Worm (Caenorhabditis elegans) whole organism, young adult: ENCODE results near the gene qdpr-1.

ENCODE experiments used
- B0035.1 ChIP-seq: sonication (generic microtip); optimal IDR thresholded peaks from 2 replicates; lab custom pipeline; 2016; ENCODE audit warnings: missing genetic modification characterization, mild to moderate bottlenecking, missing compliant biosample characterization, missing genotype, missing genetic modification reagents
- B0261.1 ChIP-seq: sonication (generic microtip); optimal IDR thresholded peaks from 2 replicates; lab custom pipeline; 2016; ENCODE audit warnings: mild to moderate bottlenecking, missing genetic modification characterization, moderate library complexity, missing compliant biosample characterization
- C06A6.2 ChIP-seq: fragments of 200-800 bp; sonication (Bioruptor generic); conservative IDR thresholded peaks from 2 replicates; pipeline ENCODE4 v1.3.6; 2022; ENCODE audit warnings: missing genetic modification characterization, missing compliant biosample characterization
- D2030.7 ChIP-seq: fragments of 200-800 bp; sonication (Bioruptor generic); IDR thresholded peaks from 2 replicates; pipeline ENCODE4 v1.3.6; 2022; ENCODE audit warnings: missing genetic modification reagents, missing genetic modification characterization, missing compliant biosample characterization
- F10E7.11 ChIP-seq: sonication (generic microtip); optimal IDR thresholded peaks from 2 replicates; lab custom pipeline; 2017; ENCODE audit warnings: mild to moderate bottlenecking, missing genetic modification characterization, moderate library complexity, missing compliant biosample characterization
- F37B4.10 ChIP-seq: fragments of 200-800 bp; sonication (Bioruptor generic); IDR thresholded peaks from 2 replicates; pipeline ENCODE4 v1.3.6; 2022; ENCODE audit warnings: missing genetic modification characterization, missing compliant biosample characterization
- F52B5.7 ChIP-seq: sonication (generic microtip); optimal IDR thresholded peaks from 2 replicates; lab custom pipeline; 2016; ENCODE audit warnings: mild to moderate bottlenecking, missing genetic modification characterization, missing compliant biosample characterization
- K11D2.4 ChIP-seq: fragments of 200-800 bp; sonication (Bioruptor generic); IDR thresholded peaks from 2 replicates; pipeline ENCODE4 v1.3.6; 2022; ENCODE audit warnings: missing genetic modification reagents, missing genetic modification characterization, missing compliant biosample characterization
- T26A5.8 ChIP-seq: sonication (generic microtip); optimal IDR thresholded peaks from 2 replicates; lab custom pipeline; 2016; ENCODE audit warnings: missing genetic modification characterization, missing compliant biosample characterization
- aptf-3 ChIP-seq: fragments of 200-800 bp; sonication (Bioruptor generic); IDR thresholded peaks from 2 replicates; pipeline ENCODE4 v1.3.6; 2022; ENCODE audit warnings: missing genetic modification characterization, missing compliant biosample characterization
- atf-7 ChIP-seq: sonication (generic microtip); optimal IDR thresholded peaks from 2 replicates; lab custom pipeline; 2017; ENCODE audit warnings: mild to moderate bottlenecking, missing genetic modification characterization, missing compliant biosample characterization
- attf-3 ChIP-seq: fragments of 200-800 bp; sonication (Bioruptor generic); conservative IDR thresholded peaks from 2 replicates; pipeline ENCODE4 v1.3.6; 2022; ENCODE audit warnings: missing genetic modification reagents, missing genetic modification characterization, missing compliant biosample characterization
- cebp-1 ChIP-seq, 2 experiments: fragments of 200-800 bp in 1 of 2; sonication (Bioruptor generic) in 1 of 2; sonication (generic microtip) in 1 of 2; IDR thresholded peaks in 1 of 2; optimal IDR thresholded peaks in 1 of 2; 2 replicates each; pipeline versions ENCODE4 v1.3.6 to Lab custom; 2017 to 2022; ENCODE audit warnings: missing compliant biosample characterization in 2 of 2, missing genetic modification characterization in 2 of 2, mild to moderate bottlenecking in 1 of 2, missing genetic modification reagents in 1 of 2, moderate library complexity in 1 of 2
- ceh-40 ChIP-seq: fragments of 200-800 bp; sonication (Bioruptor generic); IDR thresholded peaks from 2 replicates; pipeline ENCODE4 v1.3.6; 2022; ENCODE audit warnings: missing genetic modification characterization, missing compliant biosample characterization
- chd-7 ChIP-seq: sonication (generic microtip); optimal IDR thresholded peaks from 2 replicates; lab custom pipeline; 2016; ENCODE audit warnings: mild to moderate bottlenecking, missing genetic modification characterization, moderate library complexity, missing compliant biosample characterization
- dox-1 ChIP-seq: fragments of 200-800 bp; sonication (Bioruptor generic); IDR thresholded peaks from 2 replicates; pipeline ENCODE4 v1.3.6; 2022; ENCODE audit warnings: missing genetic modification reagents, missing genetic modification characterization, missing compliant biosample characterization
- dpl-1 ChIP-seq: fragments of 150-350 bp; optimal IDR thresholded peaks from 2 replicates; lab custom pipeline; 2014; ENCODE audit warnings: missing biosample characterization, missing genetic modification reagents, missing genetic modification characterization
- efl-1 ChIP-seq: fragments of 150-350 bp; optimal IDR thresholded peaks from 2 replicates; lab custom pipeline; 2014; ENCODE audit warnings: missing biosample characterization, missing genetic modification reagents, missing genetic modification characterization
- egrh-3 ChIP-seq: fragments of 200-800 bp; sonication (Bioruptor generic); IDR thresholded peaks from 2 replicates; pipeline ENCODE4 v1.3.6; 2022; ENCODE audit warnings: missing genetic modification reagents, missing genetic modification characterization, missing compliant biosample characterization
- ekl-4 ChIP-seq: fragments of 200-800 bp; sonication (Bioruptor generic); IDR thresholded peaks from 2 replicates; pipeline ENCODE4 v1.3.6; 2022; ENCODE audit warnings: missing genetic modification reagents, missing genetic modification characterization, missing compliant biosample characterization
- ets-4 ChIP-seq: fragments of 200-800 bp; sonication (Bioruptor generic); optimal IDR thresholded peaks from 2 replicates; lab custom pipeline; 2018; ENCODE audit warnings: mild to moderate bottlenecking, missing genetic modification characterization, missing compliant biosample characterization
- him-1 ChIP-seq: sonication (generic microtip); optimal IDR thresholded peaks from 2 replicates; lab custom pipeline; 2016; ENCODE audit warnings: missing genotype, missing genetic modification reagents, missing genetic modification characterization, missing compliant biosample characterization
- hmg-1.2 ChIP-seq: fragments of 200-800 bp; sonication (Bioruptor generic); IDR thresholded peaks from 2 replicates; pipeline ENCODE4 v1.3.6; 2022; ENCODE audit warnings: missing genetic modification reagents, missing genetic modification characterization, missing compliant biosample characterization
- hsf-1 ChIP-seq: fragments of 200-800 bp; sonication (Bioruptor generic); IDR thresholded peaks from 2 replicates; pipeline ENCODE4 v1.3.6; 2022; ENCODE audit warnings: missing genetic modification reagents, missing genetic modification characterization, missing compliant biosample characterization
- let-526 ChIP-seq: fragments of 200-800 bp; sonication (Bioruptor generic); IDR thresholded peaks from 2 replicates; pipeline ENCODE4 v1.3.6; 2022; ENCODE audit warnings: missing genetic modification reagents, missing genetic modification characterization, missing compliant biosample characterization
- lin-40 ChIP-seq: sonication (generic microtip); optimal IDR thresholded peaks from 2 replicates; lab custom pipeline; 2016; ENCODE audit warnings: missing genetic modification characterization, mild to moderate bottlenecking, missing compliant biosample characterization, missing genotype, missing genetic modification reagents
- madf-3 ChIP-seq: fragments of 200-800 bp; sonication (Bioruptor generic); IDR thresholded peaks from 2 replicates; pipeline ENCODE4 v1.3.6; 2022; ENCODE audit warnings: missing genetic modification reagents, missing genetic modification characterization, missing compliant biosample characterization
- mxl-1 ChIP-seq: sonication (generic microtip); optimal IDR thresholded peaks from 2 replicates; lab custom pipeline; 2016; ENCODE audit warnings: missing genetic modification characterization, missing compliant biosample characterization
- nfyb-1 ChIP-seq: fragments of 200-800 bp; sonication (Bioruptor generic); IDR thresholded peaks from 2 replicates; pipeline ENCODE4 v1.3.6; 2022; ENCODE audit warnings: missing genetic modification reagents, missing genetic modification characterization, missing compliant biosample characterization
- rec-8 ChIP-seq, 2 experiments: sonication (generic microtip); optimal IDR thresholded peaks; 2 replicates each; lab custom pipeline; 2016; ENCODE audit warnings: mild to moderate bottlenecking in 2 of 2, missing genetic modification characterization in 2 of 2, missing genetic modification reagents in 2 of 2, missing genotype in 2 of 2, missing biosample characterization in 1 of 2, missing compliant biosample characterization in 1 of 2, moderate library complexity in 1 of 2
- rpc-1 ChIP-seq, 2 experiments: fragments of 150-350 bp in 1 of 2; sonication (generic microtip) in 1 of 2; optimal IDR thresholded peaks; 2 replicates each; lab custom pipeline; 2014 to 2018; ENCODE audit warnings: missing biosample characterization in 1 of 2, missing genetic modification characterization in 1 of 2, missing genetic modification reagents in 1 of 2, missing genotype in 1 of 2
- sdz-38 ChIP-seq: sonication (generic microtip); optimal IDR thresholded peaks from 2 replicates; lab custom pipeline; 2016; ENCODE audit warnings: missing genotype, missing genetic modification characterization, missing compliant biosample characterization
- snpc-1.1 ChIP-seq: sonication (generic microtip); optimal IDR thresholded peaks from 2 replicates; lab custom pipeline; 2017; ENCODE audit warnings: missing genetic modification characterization, mild to moderate bottlenecking, missing compliant biosample characterization, antibody characterized with exemption, moderate library complexity, missing genotype, missing genetic modification reagents; ENCODE audit not compliant: insufficient read depth
- snpc-3.4 ChIP-seq: sonication (generic microtip); optimal IDR thresholded peaks from 2 replicates; lab custom pipeline; 2017; ENCODE audit warnings: missing genetic modification characterization, mild to moderate bottlenecking, missing compliant biosample characterization, antibody characterized with exemption, moderate library complexity, missing genotype, missing genetic modification reagents
- zfh-2 ChIP-seq: fragments of 200-800 bp; sonication (Bioruptor generic); conservative IDR thresholded peaks from 2 replicates; pipeline ENCODE4 v1.3.6; 2022; ENCODE audit warnings: missing genetic modification reagents, missing genetic modification characterization, missing compliant biosample characterization
- zim-3 ChIP-seq: sonication (generic microtip); optimal IDR thresholded peaks from 2 replicates; lab custom pipeline; 2017; ENCODE audit warnings: mild to moderate bottlenecking, missing genetic modification characterization, moderate library complexity, missing compliant biosample characterization
- ztf-26 ChIP-seq: sonication (generic microtip); optimal IDR thresholded peaks from 2 replicates; lab custom pipeline; 2017; ENCODE audit warnings: missing genetic modification characterization, missing compliant biosample characterization
- ztf-3 ChIP-seq: fragments of 200-800 bp; sonication (Bioruptor generic); optimal IDR thresholded peaks from 2 replicates; lab custom pipeline; 2018; ENCODE audit warnings: mild to moderate bottlenecking, missing genetic modification characterization, missing compliant biosample characterization
- ztf-6 ChIP-seq: fragments of 200-800 bp; sonication (Bioruptor generic); IDR thresholded peaks from 2 replicates; pipeline ENCODE4 v1.3.6; 2022; ENCODE audit warnings: missing genetic modification reagents, missing genetic modification characterization, missing compliant biosample characterization

The qdpr-1 gene

ce11 chrIII:13347782-13348327, 45.9 kb upstream of the qdpr-1 start:
- TF ChIP-seq ets-4 (GFP tag; lab: Kevin White, UChicago): no peak
- TF ChIP-seq zfh-2 (GFP tag; lab: Robert Waterston, UW): peak; percentile 35; the same call in 1 of the 2 replicates
- TF ChIP-seq cebp-1 (GFP tag; IDR thresholded peaks at IDR 0.05; lab: Robert Waterston, UW): no peak
- peak; percentile 48 for TF ChIP-seq cebp-1 (tag; optimal IDR thresholded peaks at IDR 0.05; lab: Kevin White, UChicago)

ce11 chrIII:13348891-13349290, 44.8 kb upstream of the qdpr-1 start:
- TF ChIP-seq efl-1: no peak
- TF ChIP-seq zim-3 (tag; lab: Kevin White, UChicago): no peak
- TF ChIP-seq sdz-38 (tag; lab: Kevin White, UChicago): no peak
- TF ChIP-seq dox-1: no peak
- TF ChIP-seq hsf-1 (GFP tag; lab: Robert Waterston, UW): no peak
- no peak for TF ChIP-seq atf-7 (tag; lab: Kevin White, UChicago)
- TF ChIP-seq dpl-1 (GFP tag; lab: Kevin White, UChicago): no peak
- TF ChIP-seq aptf-3 (GFP tag; lab: Robert Waterston, UW): no peak
- TF ChIP-seq ekl-4 (GFP tag; lab: Robert Waterston, UW): no peak
- no peak for TF ChIP-seq zfh-2 (GFP tag; lab: Robert Waterston, UW)
- no peak for TF ChIP-seq nfyb-1
- TF ChIP-seq ztf-6 (GFP tag; lab: Robert Waterston, UW): no peak
- TF ChIP-seq T26A5.8 (tag; lab: Kevin White, UChicago): no peak
- TF ChIP-seq egrh-3 (GFP tag; lab: Robert Waterston, UW): no peak

- TF ChIP-seq snpc-1.1 (tag; lab: Kevin White, UChicago): no peak
- no peak for TF ChIP-seq snpc-3.4
- TF ChIP-seq D2030.7 (GFP tag; lab: Robert Waterston, UW): no peak
- TF ChIP-seq F52B5.7 (tag; lab: Kevin White, UChicago): no peak
- TF ChIP-seq B0035.1 (tag; lab: Kevin White, UChicago): no peak
- no peak for TF ChIP-seq attf-3 (GFP tag; lab: Robert Waterston, UW)
- TF ChIP-seq rpc-1 (optimal IDR thresholded peaks at IDR 0.05; lab: Kevin White, UChicago): no peak
- no peak for TF ChIP-seq rpc-1 (tag; optimal IDR thresholded peaks at IDR 0.05; lab: Kevin White, UChicago)
- no peak for TF ChIP-seq ceh-40
- no peak for TF ChIP-seq ztf-26
- no peak for TF ChIP-seq C06A6.2 (GFP tag; lab: Robert Waterston, UW)
- no peak for TF ChIP-seq let-526 (GFP tag; lab: Robert Waterston, UW)
These were observed 42.7 kb upstream of the qdpr-1 start for ce11 chrIII:13350964-13351363.

DNA sequence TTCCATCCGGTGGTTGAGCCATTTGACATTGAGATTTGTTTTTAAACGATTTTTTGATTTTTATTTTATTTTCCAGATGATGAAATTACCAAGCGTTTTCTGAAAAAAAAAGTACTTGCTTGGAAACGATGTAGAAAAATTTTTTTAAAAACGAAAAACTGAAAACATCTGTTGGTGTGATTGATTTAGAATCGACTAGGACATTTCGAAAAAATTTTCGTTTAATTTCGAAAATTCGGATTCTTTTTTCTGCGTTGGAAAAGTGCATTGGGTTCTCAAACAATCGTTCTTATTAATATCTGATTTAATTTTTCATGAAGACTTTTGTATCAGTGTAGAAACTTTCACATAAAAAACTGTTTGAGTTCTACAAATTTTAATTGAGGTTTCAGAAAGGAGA, 34.5 kb upstream of the qdpr-1 start, which contains the start of gene F53A2.9:
Gene F53A2.9 (minus strand): TSS at position 101 of the 400 bp plus-strand sequence.
- TF ChIP-seq snpc-1.1 (tag; lab: Kevin White, UChicago) (no peak), madf-3 (GFP tag; lab: Robert Waterston, UW) (no peak), ztf-3 (no peak), aptf-3 (GFP tag; lab: Robert Waterston, UW) (no peak), F10E7.11 (tag; lab: Kevin White, UChicago) (no peak), rec-8 (tag; optimal IDR thresholded peaks at IDR 0.05; lab: Kevin White, UChicago) (no peak), hsf-1 (GFP tag; lab: Robert Waterston, UW) (no peak), him-1 (no peak), B0261.1 (tag; lab: Kevin White, UChicago) (no peak), mxl-1 (tag; lab: Kevin White, UChicago) (no peak), F37B4.10 (GFP tag; lab: Robert Waterston, UW) (no peak), lin-40 (no peak), chd-7 (tag; lab: Kevin White, UChicago) (no peak), K11D2.4 (GFP tag; lab: Robert Waterston, UW) (no peak), hmg-1.2 (GFP tag; lab: Robert Waterston, UW) (no peak)
